Worm (Caenorhabditis elegans) whole organism, L2 larva: ENCODE data around the gene C34F6.9.

Experiments
- F13H6.1 ChIP-seq: sonication (generic microtip); optimal IDR thresholded peaks from 2 replicates; lab custom pipeline; 2016; ENCODE audit warnings: missing genetic modification characterization, missing compliant biosample characterization
- R02D3.7 ChIP-seq: fragments of 150-350 bp; optimal IDR thresholded peaks from 2 replicates; lab custom pipeline; 2014; ENCODE audit warnings: missing biosample characterization, missing genetic modification characterization
- ZK546.5 ChIP-seq: sonication (generic microtip); optimal IDR thresholded peaks from 2 replicates; lab custom pipeline; 2017; ENCODE audit warnings: missing biosample characterization, missing genetic modification characterization
- ama-1 ChIP-seq: fragments of 150-350 bp; optimal IDR thresholded peaks from 2 replicates; lab custom pipeline; 2018; ENCODE audit warnings: inconsistent platforms
- blmp-1 ChIP-seq: sonication (generic microtip); optimal IDR thresholded peaks from 2 replicates; lab custom pipeline; 2017; ENCODE audit warnings: missing genetic modification characterization, mild to moderate bottlenecking, missing compliant biosample characterization, antibody characterized with exemption, moderate library complexity; ENCODE audit not compliant: insufficient read depth
- dmd-4 ChIP-seq: sonication (generic microtip); optimal IDR thresholded peaks from 2 replicates; lab custom pipeline; 2017; ENCODE audit warnings: missing biosample characterization, missing genetic modification characterization
- gmeb-1 ChIP-seq: fragments of 150-350 bp; optimal IDR thresholded peaks from 2 replicates; lab custom pipeline; 2014; ENCODE audit warnings: missing biosample characterization, missing genetic modification characterization
- lin-13 ChIP-seq: fragments of 150-350 bp; optimal IDR thresholded peaks from 2 replicates; lab custom pipeline; 2014; ENCODE audit warnings: missing biosample characterization, missing genetic modification reagents, missing genetic modification characterization
- lin-39 ChIP-seq: fragments of 150-350 bp; optimal IDR thresholded peaks from 2 replicates; lab custom pipeline; 2014; ENCODE audit warnings: missing biosample characterization, missing genetic modification reagents, missing genetic modification characterization
- lsy-2 ChIP-seq, 2 experiments: fragments of 150-350 bp in 1 of 2; sonication (generic microtip) in 1 of 2; optimal IDR thresholded peaks; 2 replicates each; lab custom pipeline; 2014 to 2017; ENCODE audit warnings: missing biosample characterization in 2 of 2, missing genetic modification characterization in 2 of 2
- mbf-1 ChIP-seq: sonication (generic microtip); optimal IDR thresholded peaks from 2 replicates; lab custom pipeline; 2017; ENCODE audit warnings: missing biosample characterization, missing genetic modification characterization
- nhr-25 ChIP-seq: fragments of 150-350 bp; sonication (generic microtip); optimal IDR thresholded peaks from 3 replicates; lab custom pipeline; 2014; ENCODE audit warnings: missing biosample characterization, missing genetic modification characterization
- skn-1 ChIP-seq: sonication (generic microtip); optimal IDR thresholded peaks from 2 replicates; lab custom pipeline; 2017; ENCODE audit warnings: missing biosample characterization, missing genetic modification characterization
- snpc-4 ChIP-seq: fragments of 150-350 bp; optimal IDR thresholded peaks from 2 replicates; lab custom pipeline; 2014; ENCODE audit warnings: missing biosample characterization, missing genetic modification characterization

ce11 chrX:11266711-11267110, 44.3 kb upstream of the C34F6.9 start, which contains the start of gene C03A3.9:
- no peak for TF ChIP-seq nhr-25
- no peak for TF ChIP-seq R02D3.7 (tag; lab: Kevin White, UChicago)
- TF ChIP-seq snpc-4 (tag; lab: Kevin White, UChicago), result no peak
- TF ChIP-seq lin-39 (tag; lab: Kevin White, UChicago), result no peak
- TF ChIP-seq ZK546.5 (tag; lab: Kevin White, UChicago), result no peak
- TF ChIP-seq gmeb-1 (tag; lab: Kevin White, UChicago), result no peak
- TF ChIP-seq lsy-2 (tag; optimal IDR thresholded peaks at IDR 0.05; lab: Kevin White, UChicago), result no peak
- no peak for TF ChIP-seq ama-1 (lab: Kevin White, UChicago)
- TF ChIP-seq mbf-1, result no peak
- TF ChIP-seq blmp-1 (tag; lab: Kevin White, UChicago), result no peak
- TF ChIP-seq dmd-4 (tag; lab: Kevin White, UChicago), result no peak
- TF ChIP-seq F13H6.1, result no peak
- TF ChIP-seq lin-13 (GFP tag; lab: Kevin White, UChicago), result no peak
- TF ChIP-seq skn-1, result no peak
